Fruit fly (Drosophila melanogaster) whole organism, embryonic: ENCODE measurements around the gene CG13074.

Experiments used
- Aef1 ChIP-seq: fragments of 200-800 bp; sonication (Bioruptor generic); IDR thresholded peaks from 3 replicates; pipeline ENCODE4 v1.3.6; 2022; ENCODE audit warnings: missing biosample characterization, missing genetic modification characterization
- BtbVII ChIP-seq: fragments of 200-800 bp; sonication (Bioruptor generic); optimal IDR thresholded peaks from 3 replicates; lab custom pipeline; 2017; ENCODE audit warnings: missing biosample characterization, mild to moderate bottlenecking, missing genetic modification characterization
- CG1024 ChIP-seq: fragments of 200-800 bp; sonication (Bioruptor generic); IDR thresholded peaks from 2 replicates; pipeline ENCODE4 v1.3.6; 2022; ENCODE audit warnings: missing biosample characterization, missing genetic modification characterization
- CG10321 ChIP-seq: fragments of 200-800 bp; sonication (Bioruptor generic); IDR thresholded peaks from 2 replicates; pipeline ENCODE4 v1.3.6; 2022; ENCODE audit warnings: missing biosample characterization, missing genetic modification characterization
- CG11456 ChIP-seq: fragments of 200-800 bp; sonication (Bioruptor generic); IDR thresholded peaks from 3 replicates; pipeline ENCODE4 v1.3.6; 2022; ENCODE audit warnings: missing biosample characterization, missing genetic modification characterization
- CG11504 ChIP-seq: fragments of 200-800 bp; sonication (Bioruptor generic); optimal IDR thresholded peaks from 3 replicates; lab custom pipeline; 2019; ENCODE audit warnings: missing biosample characterization, mild to moderate bottlenecking, missing genetic modification characterization, moderate library complexity
- CG15601 ChIP-seq: fragments of 200-800 bp; sonication (Bioruptor generic); optimal IDR thresholded peaks from 3 replicates; lab custom pipeline; 2019; ENCODE audit warnings: missing biosample characterization, mild to moderate bottlenecking, missing genetic modification characterization, moderate library complexity
- CG16813 ChIP-seq: fragments of 200-800 bp; sonication (Bioruptor generic); IDR thresholded peaks from 3 replicates; pipeline ENCODE4 v1.3.6; 2022; ENCODE audit warnings: missing biosample characterization, missing genetic modification characterization; ENCODE audit not compliant: partially characterized antibody
- CG16863 ChIP-seq: fragments of 200-800 bp; sonication (Bioruptor generic); optimal IDR thresholded peaks from 3 replicates; lab custom pipeline; 2016; ENCODE audit warnings: missing biosample characterization, missing genetic modification characterization
- CG17802 ChIP-seq: fragments of 200-800 bp; sonication (Bioruptor generic); optimal IDR thresholded peaks from 2 replicates; lab custom pipeline; 2018; ENCODE audit warnings: missing biosample characterization, mild to moderate bottlenecking, missing genetic modification characterization, moderate library complexity
- CG18476 ChIP-seq: fragments of 200-800 bp; sonication (Bioruptor generic); optimal IDR thresholded peaks from 2 replicates; lab custom pipeline; 2016; ENCODE audit warnings: missing biosample characterization, mild to moderate bottlenecking, missing genetic modification characterization
- CG4730 ChIP-seq: fragments of 200-800 bp; sonication (Bioruptor generic); IDR thresholded peaks from 2 replicates; pipeline ENCODE4 v1.3.6; 2022; ENCODE audit warnings: missing biosample characterization, missing genetic modification characterization
- CG6175 ChIP-seq: fragments of 200-800 bp; sonication (Bioruptor generic); IDR thresholded peaks from 3 replicates; pipeline ENCODE4 v1.3.6; 2022; ENCODE audit warnings: missing biosample characterization, missing genetic modification characterization
- CG6689 ChIP-seq: fragments of 200-800 bp; sonication (Bioruptor generic); IDR thresholded peaks from 2 replicates; pipeline ENCODE4 v1.3.6; 2022; ENCODE audit warnings: missing biosample characterization, missing genetic modification characterization
- CG6813 ChIP-seq: fragments of 200-800 bp; sonication (Bioruptor generic); optimal IDR thresholded peaks from 2 replicates; lab custom pipeline; 2017; ENCODE audit warnings: missing biosample characterization, missing genetic modification characterization, mild to moderate bottlenecking, moderate library complexity, missing genetic modification reagents
- CG7556 ChIP-seq: fragments of 200-800 bp; sonication (Bioruptor generic); optimal IDR thresholded peaks from 2 replicates; lab custom pipeline; 2017; ENCODE audit warnings: missing biosample characterization, mild to moderate bottlenecking, missing genetic modification characterization
- CG7928 ChIP-seq: fragments of 200-800 bp; sonication (Bioruptor generic); optimal IDR thresholded peaks from 2 replicates; lab custom pipeline; 2017; ENCODE audit warnings: missing biosample characterization, mild to moderate bottlenecking, missing genetic modification characterization
- Camta ChIP-seq: fragments of 200-800 bp; sonication (Bioruptor generic); optimal IDR thresholded peaks from 2 replicates; lab custom pipeline; 2016; ENCODE audit warnings: missing biosample characterization, missing genetic modification characterization
- Dref ChIP-seq: fragments of 200-800 bp; sonication (Bioruptor generic); IDR thresholded peaks from 2 replicates; pipeline ENCODE4 v1.3.6; 2022; ENCODE audit warnings: missing biosample characterization, missing genetic modification characterization
- E2f1 ChIP-seq: fragments of 200-800 bp; sonication (Bioruptor generic); IDR thresholded peaks from 2 replicates; pipeline ENCODE4 v1.3.6; 2022; ENCODE audit warnings: missing biosample characterization, missing genetic modification characterization
- Fer1 ChIP-seq: fragments of 200-800 bp; sonication (Bioruptor generic); optimal IDR thresholded peaks from 2 replicates; lab custom pipeline; 2017; ENCODE audit warnings: missing biosample characterization, mild to moderate bottlenecking, missing genetic modification characterization
- GATAe ChIP-seq: fragments of 200-800 bp; sonication (Bioruptor generic); conservative IDR thresholded peaks from 2 replicates; pipeline ENCODE4 v1.3.6; 2022; ENCODE audit warnings: missing biosample characterization, missing genetic modification characterization
- Gsc ChIP-seq: fragments of 200-800 bp; sonication (Bioruptor generic); IDR thresholded peaks from 2 replicates; pipeline ENCODE4 v1.3.6; 2022; ENCODE audit warnings: missing biosample characterization, missing genetic modification characterization
- Hsf ChIP-seq: fragments of 200-800 bp; sonication (Bioruptor generic); optimal IDR thresholded peaks from 3 replicates; lab custom pipeline; 2016; ENCODE audit warnings: missing biosample characterization, missing genetic modification characterization
- Lim3 ChIP-seq: fragments of 200-800 bp; sonication (Bioruptor generic); IDR thresholded peaks from 2 replicates; pipeline ENCODE4 v1.3.6; 2022; ENCODE audit warnings: missing biosample characterization, missing genetic modification characterization
- Nf-YA ChIP-seq: fragments of 200-800 bp; sonication (Bioruptor generic); IDR thresholded peaks from 2 replicates; pipeline ENCODE4 v1.3.6; 2022; ENCODE audit warnings: missing biosample characterization, missing genetic modification characterization
- Rx ChIP-seq: fragments of 200-800 bp; sonication (Bioruptor generic); IDR thresholded peaks from 2 replicates; pipeline ENCODE4 v1.3.6; 2022; ENCODE audit warnings: missing biosample characterization, missing genetic modification characterization
- Sin3A ChIP-seq: fragments of >200 bp; optimal IDR thresholded peaks from 2 replicates; lab custom pipeline; 2018
- Sry-β ChIP-seq: fragments of 200-800 bp; sonication (Bioruptor generic); optimal IDR thresholded peaks from 2 replicates; lab custom pipeline; 2018; ENCODE audit warnings: missing biosample characterization, mild to moderate bottlenecking, missing genetic modification characterization, moderate library complexity
- Ssrp ChIP-seq: fragments of 200-800 bp; sonication (Bioruptor generic); optimal IDR thresholded peaks from 2 replicates; lab custom pipeline; 2018; ENCODE audit warnings: missing biosample characterization, mild to moderate bottlenecking, missing genetic modification characterization, moderate library complexity
- Trl ChIP-seq, 3 experiments: fragments of >200 bp in 2 of 3; fragments of 200-800 bp in 1 of 3; sonication (Bioruptor generic) in 1 of 3; optimal IDR thresholded peaks; 2 replicates in 1 of 3; 3 replicates in 2 of 3; lab custom pipeline; 2016 to 2017; ENCODE audit warnings: missing biosample characterization in 1 of 3, missing genetic modification characterization in 1 of 3
- az2 ChIP-seq: fragments of 200-800 bp; sonication (Bioruptor generic); optimal IDR thresholded peaks from 3 replicates; lab custom pipeline; 2016; ENCODE audit warnings: missing biosample characterization, missing genetic modification characterization
- bigmax ChIP-seq: fragments of 200-800 bp; sonication (Bioruptor generic); optimal IDR thresholded peaks from 2 replicates; lab custom pipeline; 2018; ENCODE audit warnings: missing biosample characterization, mild to moderate bottlenecking, missing genetic modification characterization
- br ChIP-seq: fragments of >200 bp; optimal IDR thresholded peaks from 2 replicates; lab custom pipeline; 2017
- btn ChIP-seq: fragments of 200-800 bp; sonication (Bioruptor generic); optimal IDR thresholded peaks from 2 replicates; lab custom pipeline; 2016; ENCODE audit warnings: missing biosample characterization, missing genetic modification characterization
- emc ChIP-seq: fragments of 200-800 bp; sonication (Bioruptor generic); optimal IDR thresholded peaks from 2 replicates; lab custom pipeline; 2016; ENCODE audit warnings: missing biosample characterization, missing genetic modification characterization
- eyg ChIP-seq: fragments of 200-800 bp; sonication (Bioruptor generic); optimal IDR thresholded peaks from 3 replicates; lab custom pipeline; 2016; ENCODE audit warnings: missing biosample characterization, missing genetic modification characterization
- fd3F ChIP-seq: fragments of 200-800 bp; sonication (Bioruptor generic); optimal IDR thresholded peaks from 2 replicates; lab custom pipeline; 2018; ENCODE audit warnings: missing biosample characterization, mild to moderate bottlenecking, missing genetic modification characterization, moderate library complexity
- gfzf ChIP-seq: fragments of 200-800 bp; sonication (Bioruptor generic); optimal IDR thresholded peaks from 2 replicates; lab custom pipeline; 2016; ENCODE audit warnings: missing biosample characterization, mild to moderate bottlenecking, missing genetic modification characterization, moderate library complexity
- gt ChIP-seq: fragments of 200-800 bp; sonication (Bioruptor generic); IDR thresholded peaks from 2 replicates; pipeline ENCODE4 v1.3.6; 2022; ENCODE audit warnings: missing biosample characterization, missing genetic modification characterization
- hbn ChIP-seq: fragments of 200-800 bp; sonication (Bioruptor generic); IDR thresholded peaks from 2 replicates; pipeline ENCODE4 v1.3.6; 2022; ENCODE audit warnings: missing biosample characterization, missing genetic modification characterization; ENCODE audit not compliant: partially characterized antibody
- inv ChIP-seq: fragments of 200-800 bp; sonication (Bioruptor generic); IDR thresholded peaks from 2 replicates; pipeline ENCODE4 v1.3.6; 2022; ENCODE audit warnings: missing biosample characterization, missing genetic modification characterization; ENCODE audit not compliant: partially characterized antibody
- ken ChIP-seq: fragments of 200-800 bp; sonication (Bioruptor generic); IDR thresholded peaks from 3 replicates; pipeline ENCODE4 v1.3.6; 2022; ENCODE audit warnings: missing biosample characterization, missing genetic modification characterization
- lilli ChIP-seq: fragments of 200-800 bp; sonication (Bioruptor generic); optimal IDR thresholded peaks from 3 replicates; lab custom pipeline; 2016; ENCODE audit warnings: missing biosample characterization, missing genetic modification characterization
- lmd ChIP-seq: fragments of 200-800 bp; sonication (Bioruptor generic); IDR thresholded peaks from 2 replicates; pipeline ENCODE4 v1.3.6; 2022; ENCODE audit warnings: missing biosample characterization, missing genetic modification characterization
- nerfin-2 ChIP-seq: fragments of 200-800 bp; sonication (Bioruptor generic); IDR thresholded peaks from 2 replicates; pipeline ENCODE4 v1.3.6; 2022; ENCODE audit warnings: missing biosample characterization, missing genetic modification characterization; ENCODE audit not compliant: partially characterized antibody
- onecut ChIP-seq: fragments of 200-800 bp; sonication (Bioruptor generic); IDR thresholded peaks from 2 replicates; pipeline ENCODE4 v1.3.6; 2022; ENCODE audit warnings: missing biosample characterization, missing genetic modification characterization
- org-1 ChIP-seq: fragments of 200-800 bp; sonication (Bioruptor generic); optimal IDR thresholded peaks from 2 replicates; lab custom pipeline; 2017; ENCODE audit warnings: missing biosample characterization, missing genetic modification characterization
- pnt ChIP-seq: fragments of 200-800 bp; sonication (Bioruptor generic); optimal IDR thresholded peaks from 3 replicates; lab custom pipeline; 2016; ENCODE audit warnings: missing biosample characterization, missing genetic modification characterization
- psq ChIP-seq: fragments of 200-800 bp; sonication (Bioruptor generic); optimal IDR thresholded peaks from 2 replicates; lab custom pipeline; 2017; ENCODE audit warnings: missing biosample characterization, missing genetic modification characterization
- slbo ChIP-seq: fragments of 200-800 bp; sonication (Bioruptor generic); IDR thresholded peaks from 2 replicates; pipeline ENCODE4 v1.3.6; 2022; ENCODE audit warnings: missing biosample characterization, missing genetic modification characterization

Gene CG13074

DNA sequence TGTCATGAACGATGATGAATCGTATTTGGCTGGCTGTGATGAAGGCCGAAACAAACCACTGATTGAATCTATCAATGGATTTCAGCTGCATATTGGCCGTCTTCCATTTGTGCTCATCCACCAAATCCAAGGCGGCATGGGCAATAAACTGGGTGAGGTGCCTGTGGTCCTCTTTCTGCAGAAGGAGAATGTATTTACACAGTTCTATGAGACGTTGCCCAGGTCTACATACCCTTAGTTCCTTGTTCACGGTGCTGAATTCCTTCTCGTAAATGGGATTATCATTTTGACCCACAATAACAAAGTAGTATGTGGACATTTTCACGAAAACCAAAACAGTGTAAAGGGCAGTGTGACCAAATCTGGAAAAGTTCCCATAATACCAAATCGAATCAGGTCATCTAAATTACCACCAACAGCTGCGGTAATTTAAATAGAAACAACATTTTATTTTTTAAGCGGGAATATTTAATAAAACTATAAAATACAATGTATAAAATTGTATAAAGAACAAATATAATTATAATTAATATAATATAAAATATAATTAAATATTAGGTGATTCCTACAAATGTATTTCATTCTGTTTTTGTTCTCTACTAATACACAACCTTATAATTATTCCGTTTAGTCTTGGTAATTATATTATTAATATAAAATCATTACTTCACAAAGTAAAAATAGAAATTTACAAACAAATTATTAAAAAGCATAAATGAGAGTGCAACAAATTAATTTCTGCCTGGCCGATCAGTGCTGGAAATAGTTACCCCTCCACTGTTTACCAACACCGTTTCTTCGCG, 34.2 kb upstream of the CG13074 start, which contains the start of the genes Trs20 and elg1 (continued):
- TF ChIP-seq slbo (GFP tag; lab: Robert Waterston, UW) (peak; percentile 59; the same call in 1 of the 2 replicates), ken (GFP tag; lab: Robert Waterston, UW) (no peak), Ssrp (tag; lab: Kevin White, UChicago) (peak; percentile 34), Sry-β (GFP tag; lab: Kevin White, UChicago) (no peak), CG6813 (no peak), Nf-YA (no peak), emc (GFP tag; lab: Kevin White, UChicago) (no peak), GATAe (no peak), Rx (no peak), CG16863 (no peak), nerfin-2 (no peak), lmd (GFP tag; lab: Robert Waterston, UW) (no peak), CG10321 (GFP tag; lab: Robert Waterston, UW) (no peak), onecut (GFP tag; lab: Robert Waterston, UW) (0 out of 2 replicates have a peak, but pooled peaks have one; percentile 33), Aef1 (peak; percentile 17; the same call in 1 of the 3 replicates), CG17802 (tag; lab: Kevin White, UChicago) (no peak), CG6175 (GFP tag; lab: Robert Waterston, UW) (no peak), CG11456 (GFP tag; lab: Robert Waterston, UW) (peak; percentile 45; the same call in 2 of the 3 replicates), gfzf (GFP tag; lab: Kevin White, UChicago) (peak; percentile 73), CG7556 (GFP tag; lab: Kevin White, UChicago) (peak; percentile 66), psq (GFP tag; lab: Kevin White, UChicago) (no peak), Gsc (GFP tag; lab: Robert Waterston, UW) (no peak), CG16813 (GFP tag; lab: Robert Waterston, UW) (no peak), pnt (GFP tag; lab: Kevin White, UChicago) (no peak), Camta (GFP tag; lab: Kevin White, UChicago) (no peak), br (lab: Kevin White, UChicago) (no peak), CG1024 (GFP tag; lab: Robert Waterston, UW) (no peak), org-1 (no peak), Hsf (no peak), fd3F (peak; percentile 46), btn (GFP tag; lab: Kevin White, UChicago) (no peak), CG18476 (GFP tag; lab: Kevin White, UChicago) (no peak), Dref (GFP tag; lab: Robert Waterston, UW) (no peak), bigmax (GFP tag; lab: Kevin White, UChicago) (no peak), eyg (no peak), Trl (optimal IDR thresholded peaks at IDR 0.05; lab: Kevin White, UChicago) (no peak), Trl (GFP tag; optimal IDR thresholded peaks at IDR 0.05; lab: Kevin White, UChicago) (no peak), hbn (GFP tag; lab: Robert Waterston, UW) (no peak), CG6689 (GFP tag; lab: Robert Waterston, UW) (peak; percentile 44; the same call in 1 of the 2 replicates), E2f1 (GFP tag; lab: Robert Waterston, UW) (peak; percentile 87), CG4730 (GFP tag; lab: Robert Waterston, UW) (no peak), inv (GFP tag; lab: Robert Waterston, UW) (no peak), CG7928 (GFP tag; lab: Kevin White, UChicago) (no peak), lilli (GFP tag; lab: Kevin White, UChicago) (peak; percentile 45), BtbVII (no peak), Fer1 (GFP tag; lab: Kevin White, UChicago) (peak; percentile 58), az2 (GFP tag; lab: Kevin White, UChicago) (peak; percentile 29), Sin3A (lab: Kevin White, UChicago) (no peak), CG11504 (tag; lab: Kevin White, UChicago) (no peak), Lim3 (GFP tag; lab: Robert Waterston, UW) (no peak), CG15601 (peak; percentile 67), gt (GFP tag; lab: Robert Waterston, UW) (no peak)
